Fruit fly (Drosophila melanogaster): ENCODE measurements around the gene CG13038.

CG13038 gene

dm6 chr3L:16283821-16284220 is 43.9 kb downstream of the CG13038 start, which contains the start of gene CG13048:
TSS of gene CG13048 (minus strand) at chr3L:16283921.
- no peak for TF ChIP-seq CG12768 (GFP tag; optimal IDR thresholded peaks at IDR 0.05)
- TF ChIP-seq CG11617 (GFP tag; optimal IDR thresholded peaks at IDR 0.05), result no peak
- TF ChIP-seq ovo (GFP tag; optimal IDR thresholded peaks at IDR 0.05), result no peak
- no peak for TF ChIP-seq cnc (optimal IDR thresholded peaks at IDR 0.05)
- no peak for TF ChIP-seq Mnt (GFP tag; optimal IDR thresholded peaks at IDR 0.05)

dm6 chr3L:16281880-16282556 is 45.7 kb downstream of the CG13038 start, which contains the start of gene CG13049:
TSS of gene CG13049 (minus strand) at chr3L:16281930.
- no peak for TF ChIP-seq bab1 (GFP tag; optimal IDR thresholded peaks at IDR 0.05)
- no peak for TF ChIP-seq CG11617 (GFP tag; optimal IDR thresholded peaks at IDR 0.05)
- no peak for TF ChIP-seq toe (GFP tag; optimal IDR thresholded peaks at IDR 0.05)
- TF ChIP-seq CG7101 (tag; optimal IDR thresholded peaks at IDR 0.05), result no peak
- TF ChIP-seq pad (GFP tag; optimal IDR thresholded peaks at IDR 0.05), result no peak
- TF ChIP-seq CG1620 (GFP tag; optimal IDR thresholded peaks at IDR 0.05), result no peak
- TF ChIP-seq tj (GFP tag; optimal IDR thresholded peaks at IDR 0.05), result no peak
- no peak for TF ChIP-seq cic (GFP tag; optimal IDR thresholded peaks at IDR 0.05)

- TF ChIP-seq Clk (GFP tag; optimal IDR thresholded peaks at IDR 0.05) (no peak), CG1620 (GFP tag; optimal IDR thresholded peaks at IDR 0.05) (no peak), Hr96 (GFP tag; optimal IDR thresholded peaks at IDR 0.05) (no peak), Mnt (GFP tag; optimal IDR thresholded peaks at IDR 0.05) (no peak), CG11617 (GFP tag; optimal IDR thresholded peaks at IDR 0.05) (no peak), cic (GFP tag; optimal IDR thresholded peaks at IDR 0.05) (no peak), CG14711 (tag; optimal IDR thresholded peaks at IDR 0.05) (no peak), CG33017 (tag; optimal IDR thresholded peaks at IDR 0.05) (no peak), toe (GFP tag; optimal IDR thresholded peaks at IDR 0.05) (no peak), tj (GFP tag; optimal IDR thresholded peaks at IDR 0.05) (no peak), CG5204 (GFP tag; optimal IDR thresholded peaks at IDR 0.05) (no peak), CG7045 (GFP tag; optimal IDR thresholded peaks at IDR 0.05) (no peak), cnc (optimal IDR thresholded peaks at IDR 0.05) (no peak), Crg-1 (GFP tag; optimal IDR thresholded peaks at IDR 0.05) (no peak), CG7101 (tag; optimal IDR thresholded peaks at IDR 0.05) (no peak), bab1 (GFP tag; optimal IDR thresholded peaks at IDR 0.05) (no peak)
These were observed 47.7 kb downstream of the CG13038 start, which contains the start of gene CG13064 for dm6 chr3L:16279987-16280454. TSS of gene CG13064 (plus strand) at chr3L:16280404.

dm6 chr3L:16279171-16279570 is 48.5 kb downstream of the CG13038 start, which contains the start of gene CG13050:
TSS of gene CG13050 (minus strand) at chr3L:16279271.
- TF ChIP-seq cnc (optimal IDR thresholded peaks at IDR 0.05), result no peak
- no peak for TF ChIP-seq cic (GFP tag; optimal IDR thresholded peaks at IDR 0.05)
- no peak for TF ChIP-seq bab1 (GFP tag; optimal IDR thresholded peaks at IDR 0.05)
- no peak for TF ChIP-seq Crg-1 (GFP tag; optimal IDR thresholded peaks at IDR 0.05)
- TF ChIP-seq Clk (GFP tag; optimal IDR thresholded peaks at IDR 0.05), result no peak
- no peak for TF ChIP-seq kay (GFP tag; ENCODE audit: borderline replicate concordance)
- no peak for TF ChIP-seq ovo (GFP tag; optimal IDR thresholded peaks at IDR 0.05)
- no peak for TF ChIP-seq CG14711 (tag; optimal IDR thresholded peaks at IDR 0.05)
- no peak for TF ChIP-seq CG7101 (tag; optimal IDR thresholded peaks at IDR 0.05)
- no peak for TF ChIP-seq tj (GFP tag; optimal IDR thresholded peaks at IDR 0.05)
- TF ChIP-seq CG5204 (GFP tag; optimal IDR thresholded peaks at IDR 0.05), result no peak
- no peak for TF ChIP-seq CG1620 (GFP tag; optimal IDR thresholded peaks at IDR 0.05)
- no peak for TF ChIP-seq CG7045 (GFP tag; optimal IDR thresholded peaks at IDR 0.05)
- no peak for TF ChIP-seq toe (GFP tag; optimal IDR thresholded peaks at IDR 0.05)
- TF ChIP-seq CG33017 (tag; optimal IDR thresholded peaks at IDR 0.05), result no peak
- TF ChIP-seq pad (GFP tag; optimal IDR thresholded peaks at IDR 0.05), result no peak
- no peak for TF ChIP-seq CG11617 (GFP tag; optimal IDR thresholded peaks at IDR 0.05)
- no peak for TF ChIP-seq CG12768 (GFP tag; optimal IDR thresholded peaks at IDR 0.05)
- no peak for TF ChIP-seq Hr96 (GFP tag; optimal IDR thresholded peaks at IDR 0.05)

All from whole organism, adult.